Fruit fly (Drosophila melanogaster) whole organism, embryonic: Measurements from ENCODE around the gene Mon1.

Experiments
- ATbp ChIP-seq: fragments of 200-800 bp; sonication (Bioruptor generic); optimal IDR thresholded peaks from 2 replicates; lab custom pipeline; 2017; ENCODE audit warnings: missing biosample characterization, mild to moderate bottlenecking, missing genetic modification characterization, missing genetic modification reagents
- BEAF-32 ChIP-seq: fragments of 200-800 bp; sonication (Bioruptor generic); optimal IDR thresholded peaks from 3 replicates; lab custom pipeline; 2017; ENCODE audit warnings: missing biosample characterization, missing genetic modification characterization, mild to moderate bottlenecking, moderate library complexity, missing genetic modification reagents
- Bteb2 ChIP-seq: fragments of 200-800 bp; sonication (Bioruptor generic); optimal IDR thresholded peaks from 2 replicates; lab custom pipeline; 2016; ENCODE audit warnings: missing biosample characterization, missing genetic modification characterization
- C15 ChIP-seq: fragments of 200-800 bp; sonication (Bioruptor generic); IDR thresholded peaks from 3 replicates; pipeline ENCODE4 v1.3.6; 2022; ENCODE audit warnings: missing biosample characterization, missing genetic modification characterization
- CG10267 ChIP-seq: fragments of 200-800 bp; sonication (Bioruptor generic); optimal IDR thresholded peaks from 2 replicates; lab custom pipeline; 2018; ENCODE audit warnings: missing biosample characterization, mild to moderate bottlenecking, missing genetic modification characterization, moderate library complexity
- CG10543 ChIP-seq: fragments of 200-800 bp; sonication (Bioruptor generic); optimal IDR thresholded peaks from 3 replicates; lab custom pipeline; 2017; ENCODE audit warnings: missing biosample characterization, mild to moderate bottlenecking, missing genetic modification characterization, moderate library complexity
- CG12155 ChIP-seq: fragments of 200-800 bp; sonication (Bioruptor generic); optimal IDR thresholded peaks from 3 replicates; lab custom pipeline; 2016; ENCODE audit warnings: missing biosample characterization, missing genetic modification characterization
- CG13775 ChIP-seq: fragments of 200-800 bp; sonication (Bioruptor generic); optimal IDR thresholded peaks from 3 replicates; lab custom pipeline; 2017; ENCODE audit warnings: missing biosample characterization, mild to moderate bottlenecking, missing genetic modification characterization
- CG13894 ChIP-seq: fragments of 200-800 bp; sonication (Bioruptor generic); optimal IDR thresholded peaks from 3 replicates; lab custom pipeline; 2018; ENCODE audit warnings: missing biosample characterization, mild to moderate bottlenecking, missing genetic modification characterization, moderate library complexity
- CG1647 ChIP-seq: fragments of 200-800 bp; sonication (Bioruptor generic); optimal IDR thresholded peaks from 3 replicates; lab custom pipeline; 2016; ENCODE audit warnings: missing biosample characterization, missing genetic modification characterization
- CG17361 ChIP-seq: fragments of 200-800 bp; sonication (Bioruptor generic); IDR thresholded peaks from 3 replicates; pipeline ENCODE4 v1.3.6; 2022; ENCODE audit warnings: missing biosample characterization, missing genetic modification characterization
- CG17912 ChIP-seq: fragments of 200-800 bp; sonication (Bioruptor generic); optimal IDR thresholded peaks from 2 replicates; lab custom pipeline; 2018; ENCODE audit warnings: missing biosample characterization, mild to moderate bottlenecking, missing genetic modification characterization
- CG18476 ChIP-seq: fragments of 200-800 bp; sonication (Bioruptor generic); optimal IDR thresholded peaks from 2 replicates; lab custom pipeline; 2016; ENCODE audit warnings: missing biosample characterization, mild to moderate bottlenecking, missing genetic modification characterization
- CG30403 ChIP-seq: fragments of 200-800 bp; sonication (Bioruptor generic); optimal IDR thresholded peaks from 3 replicates; lab custom pipeline; 2016; ENCODE audit warnings: missing biosample characterization, missing genetic modification characterization
- CG3847 ChIP-seq: fragments of 200-800 bp; sonication (Bioruptor generic); IDR thresholded peaks from 2 replicates; pipeline ENCODE4 v1.3.6; 2022; ENCODE audit warnings: missing biosample characterization, missing genetic modification characterization
- CG4328 ChIP-seq: fragments of 200-800 bp; sonication (Bioruptor generic); optimal IDR thresholded peaks from 3 replicates; lab custom pipeline; 2017; ENCODE audit warnings: missing biosample characterization, missing genetic modification reagents, missing genetic modification characterization
- CG4424 ChIP-seq: fragments of 200-800 bp; sonication (Bioruptor generic); optimal IDR thresholded peaks from 3 replicates; lab custom pipeline; 2016; ENCODE audit warnings: missing biosample characterization, missing genetic modification characterization
- CG4707 ChIP-seq: fragments of 200-800 bp; sonication (Bioruptor generic); optimal IDR thresholded peaks from 2 replicates; lab custom pipeline; 2018; ENCODE audit warnings: missing biosample characterization, mild to moderate bottlenecking, missing genetic modification characterization, moderate library complexity
- CG6272 ChIP-seq: fragments of 200-800 bp; sonication (Bioruptor generic); IDR thresholded peaks from 2 replicates; pipeline ENCODE4 v1.3.6; 2022; ENCODE audit warnings: missing biosample characterization, missing genetic modification characterization
- CG6689 ChIP-seq: fragments of 200-800 bp; sonication (Bioruptor generic); IDR thresholded peaks from 2 replicates; pipeline ENCODE4 v1.3.6; 2022; ENCODE audit warnings: missing biosample characterization, missing genetic modification characterization
- CG7745 ChIP-seq: fragments of 200-800 bp; sonication (Bioruptor generic); optimal IDR thresholded peaks from 2 replicates; lab custom pipeline; 2018; ENCODE audit warnings: missing biosample characterization, mild to moderate bottlenecking, missing genetic modification characterization, moderate library complexity
- CG7928 ChIP-seq: fragments of 200-800 bp; sonication (Bioruptor generic); optimal IDR thresholded peaks from 2 replicates; lab custom pipeline; 2017; ENCODE audit warnings: missing biosample characterization, mild to moderate bottlenecking, missing genetic modification characterization
- CG8924 ChIP-seq: fragments of 200-800 bp; optimal IDR thresholded peaks from 3 replicates; lab custom pipeline; 2019; ENCODE audit warnings: missing biosample characterization, mild to moderate bottlenecking, missing genetic modification characterization, moderate library complexity
- CG8944 ChIP-seq: fragments of 200-800 bp; sonication (Bioruptor generic); optimal IDR thresholded peaks from 3 replicates; lab custom pipeline; 2016; ENCODE audit warnings: missing biosample characterization, missing genetic modification characterization
- CG9797 ChIP-seq: fragments of 200-800 bp; sonication (Bioruptor generic); optimal IDR thresholded peaks from 3 replicates; lab custom pipeline; 2018; ENCODE audit warnings: missing biosample characterization, mild to moderate bottlenecking, missing genetic modification characterization
- CG9876 ChIP-seq: fragments of 200-800 bp; sonication (Bioruptor generic); optimal IDR thresholded peaks from 2 replicates; lab custom pipeline; 2016; ENCODE audit warnings: missing biosample characterization, missing genetic modification characterization
- D19A ChIP-seq: fragments of 200-800 bp; optimal IDR thresholded peaks from 3 replicates; lab custom pipeline; 2019; ENCODE audit warnings: missing biosample characterization, mild to moderate bottlenecking, missing genetic modification characterization, moderate library complexity
- Deaf1 ChIP-seq: fragments of 200-800 bp; optimal IDR thresholded peaks from 3 replicates; lab custom pipeline; 2019; ENCODE audit warnings: missing biosample characterization, mild to moderate bottlenecking, missing genetic modification characterization, moderate library complexity
- Eip74EF ChIP-seq, 2 experiments: fragments of 200-800 bp in 1 of 2; fragments of >200 bp in 1 of 2; sonication (Bioruptor generic) in 1 of 2; optimal IDR thresholded peaks; 2 replicates each; lab custom pipeline; 2017 to 2019; ENCODE audit warnings: missing biosample characterization in 2 of 2, missing genetic modification characterization in 2 of 2, mild to moderate bottlenecking in 1 of 2, moderate library complexity in 1 of 2
- Med ChIP-seq: fragments of 200-800 bp; sonication (Bioruptor generic); peaks from one replicate; lab custom pipeline; 2016; ENCODE audit warnings: missing biosample characterization, missing genetic modification characterization, mild to moderate bottlenecking, inconsistent platforms, moderate library complexity
- Stat92E ChIP-seq, 3 experiments: fragments of >200 bp in 2 of 3; fragments of 200-800 bp in 1 of 3; sonication (Bioruptor generic) in 1 of 3; optimal IDR thresholded peaks; 2 replicates each; lab custom pipeline; 2017 to 2019; ENCODE audit warnings: missing biosample characterization in 3 of 3, missing genetic modification characterization in 3 of 3, mild to moderate bottlenecking in 1 of 3, moderate library complexity in 1 of 3
- al ChIP-seq: fragments of 200-800 bp; sonication (Bioruptor generic); IDR thresholded peaks from 2 replicates; pipeline ENCODE4 v1.3.6; 2022; ENCODE audit warnings: missing biosample characterization, missing genetic modification characterization
- btn ChIP-seq: fragments of 200-800 bp; sonication (Bioruptor generic); optimal IDR thresholded peaks from 2 replicates; lab custom pipeline; 2016; ENCODE audit warnings: missing biosample characterization, missing genetic modification characterization
- cg ChIP-seq: fragments of 200-800 bp; sonication (Bioruptor generic); optimal IDR thresholded peaks from 3 replicates; lab custom pipeline; 2019; ENCODE audit warnings: missing biosample characterization, mild to moderate bottlenecking, missing genetic modification characterization, moderate library complexity
- corto ChIP-seq: fragments of 200-800 bp; sonication (Bioruptor generic); optimal IDR thresholded peaks from 2 replicates; lab custom pipeline; 2016; ENCODE audit warnings: missing biosample characterization, mild to moderate bottlenecking, missing genetic modification characterization, moderate library complexity
- croc ChIP-seq: fragments of 200-800 bp; sonication (Bioruptor generic); conservative IDR thresholded peaks from 3 replicates; pipeline ENCODE4 v1.3.6; 2022; ENCODE audit warnings: missing biosample characterization, missing genetic modification characterization
- dysf ChIP-seq: fragments of 200-800 bp; sonication (Bioruptor generic); IDR thresholded peaks from 3 replicates; pipeline ENCODE4 v1.3.6; 2022; ENCODE audit warnings: missing biosample characterization, missing genetic modification characterization
- fu2 ChIP-seq: fragments of 200-800 bp; sonication (Bioruptor generic); optimal IDR thresholded peaks from 2 replicates; lab custom pipeline; 2016; ENCODE audit warnings: missing biosample characterization, missing genetic modification characterization
- gro ChIP-seq: fragments of 200-800 bp; sonication (Bioruptor generic); optimal IDR thresholded peaks from 2 replicates; lab custom pipeline; 2016; ENCODE audit warnings: missing biosample characterization, missing genetic modification characterization
- hb ChIP-seq: fragments of 200-800 bp; sonication (Bioruptor generic); IDR thresholded peaks from 3 replicates; pipeline ENCODE4 v1.3.6; 2022; ENCODE audit warnings: missing biosample characterization, missing genetic modification characterization; ENCODE audit not compliant: partially characterized antibody
- odd ChIP-seq: fragments of 200-800 bp; sonication (Bioruptor generic); optimal IDR thresholded peaks from 2 replicates; lab custom pipeline; 2017; ENCODE audit warnings: missing biosample characterization, mild to moderate bottlenecking, missing genetic modification characterization
- pan ChIP-seq, 4 experiments: fragments of >200 bp in 3 of 4; fragments of 200-800 bp in 1 of 4; sonication (Bioruptor generic) in 1 of 4; optimal IDR thresholded peaks in 3 of 4; IDR thresholded peaks in 1 of 4; 2 replicates each; pipeline versions ENCODE4 v1.3.6 to Lab custom; 2017 to 2022; ENCODE audit warnings: missing biosample characterization in 2 of 4, missing genetic modification characterization in 2 of 4, mixed read lengths in 1 of 4
- pho ChIP-seq: fragments of 200-800 bp; sonication (Bioruptor generic); optimal IDR thresholded peaks from 2 replicates; lab custom pipeline; 2016; ENCODE audit warnings: missing biosample characterization, missing genetic modification characterization
- sob ChIP-seq: fragments of 200-800 bp; sonication (Bioruptor generic); IDR thresholded peaks from 2 replicates; pipeline ENCODE4 v1.3.6; 2022; ENCODE audit warnings: missing biosample characterization, missing genetic modification characterization
- sr ChIP-seq: fragments of 200-800 bp; sonication (Bioruptor generic); IDR thresholded peaks from 3 replicates; pipeline ENCODE4 v1.3.6; 2022; ENCODE audit warnings: missing biosample characterization, missing genetic modification characterization
- tap ChIP-seq: fragments of 200-800 bp; optimal IDR thresholded peaks from 3 replicates; lab custom pipeline; 2019; ENCODE audit warnings: missing biosample characterization, mild to moderate bottlenecking, missing genetic modification characterization, moderate library complexity
- usp ChIP-seq: fragments of >200 bp; optimal IDR thresholded peaks from 2 replicates; lab custom pipeline; 2017; ENCODE audit warnings: missing biosample characterization, missing genetic modification characterization
- zen ChIP-seq: fragments of 200-800 bp; sonication (Bioruptor generic); optimal IDR thresholded peaks from 3 replicates; lab custom pipeline; 2018; ENCODE audit warnings: missing biosample characterization, mild to moderate bottlenecking, missing genetic modification characterization, moderate library complexity

Mon1 gene

DNA sequence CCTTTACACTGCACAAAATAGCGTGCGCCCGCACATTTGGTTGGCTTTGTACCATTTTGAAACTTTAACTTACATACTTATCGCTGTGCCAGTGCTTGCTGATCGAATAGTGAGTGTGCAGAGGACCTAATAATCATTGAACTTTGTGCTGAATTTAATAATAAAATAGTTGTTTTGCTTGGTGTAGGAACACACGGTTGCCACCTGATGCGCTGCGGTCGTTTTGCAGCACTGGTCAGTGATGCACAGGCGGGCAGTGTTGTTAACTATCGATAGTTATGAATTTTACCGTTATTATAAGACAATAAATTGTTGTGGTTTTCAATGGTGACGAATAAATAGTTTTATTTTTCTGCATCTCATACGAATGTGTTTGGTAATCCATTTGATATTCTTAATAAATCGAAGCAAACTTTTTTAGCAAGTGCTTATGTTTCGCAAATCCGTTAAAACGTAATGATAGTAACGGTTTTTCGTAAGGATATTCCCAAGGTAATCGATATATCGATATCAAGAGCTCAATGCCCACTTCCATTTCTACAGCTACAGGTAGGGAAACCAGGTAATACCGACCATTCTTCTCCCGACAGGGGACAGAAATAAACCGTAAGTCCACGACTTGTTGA, 12.6 kb upstream of the Mon1 start, which contains the start of the genes tank and CG12194 (continued):
- TF ChIP-seq gro (peak; percentile 98), CG1647 (GFP tag; lab: Kevin White, UChicago) (peak; percentile 99), CG6272 (GFP tag; lab: Robert Waterston, UW) (peak; percentile 99), sr (peak; percentile 99), CG13775 (GFP tag; lab: Kevin White, UChicago) (peak; percentile 99), CG9797 (GFP tag; lab: Kevin White, UChicago) (peak; percentile 73), sob (GFP tag; lab: Robert Waterston, UW) (peak; percentile 99), Stat92E (GFP tag; optimal IDR thresholded peaks at IDR 0.05; lab: Kevin White, UChicago) (peak in 1 of 3 experiments; percentile 81), CG3847 (GFP tag; lab: Robert Waterston, UW) (peak; percentile 99), CG4707 (GFP tag; lab: Kevin White, UChicago) (peak; percentile 96), CG17361 (GFP tag; lab: Robert Waterston, UW) (peak; percentile 98), croc (GFP tag; lab: Robert Waterston, UW) (peak; percentile 99), zen (tag; lab: Kevin White, UChicago) (peak; percentile 98), btn (GFP tag; lab: Kevin White, UChicago) (peak; percentile 99), hb (GFP tag; lab: Robert Waterston, UW) (peak; percentile 29; the same call in 1 of the 3 replicates), CG18476 (GFP tag; lab: Kevin White, UChicago) (peak; percentile 98), BEAF-32 (GFP tag; lab: Kevin White, UChicago) (peak; percentile 91), CG13894 (tag; lab: Kevin White, UChicago) (peak; percentile 84), CG8924 (tag; lab: Kevin White, UChicago) (peak; percentile 98), dysf (GFP tag; lab: Robert Waterston, UW) (peak; percentile 99), CG4424 (peak; percentile 99), D19A (peak; percentile 95), C15 (GFP tag; lab: Robert Waterston, UW) (peak; percentile 98), CG4328 (GFP tag; lab: Kevin White, UChicago) (peak; percentile 85), CG10267 (tag; lab: Kevin White, UChicago) (peak; percentile 96), tap (tag; lab: Kevin White, UChicago) (peak; percentile 98), CG6689 (peak; percentile 99), CG7928 (peak; percentile 82), usp (GFP tag; lab: Kevin White, UChicago) (no peak), Med (GFP tag; lab: Kevin White, UChicago) (peak; percentile 100), cg (GFP tag; lab: Kevin White, UChicago) (no peak), CG17912 (GFP tag; lab: Kevin White, UChicago) (peak; percentile 90), CG7745 (peak; percentile 74), al (GFP tag; lab: Robert Waterston, UW) (peak; percentile 98), pan (optimal IDR thresholded peaks at IDR 0.05; lab: Kevin White, UChicago) (no peak), pan (GFP tag; optimal IDR thresholded peaks at IDR 0.05 in 1 of 2, IDR thresholded peaks at IDR 0.05 in 1 of 2) (peak in 1 of 2 experiments; percentile 100), CG10543 (GFP tag; lab: Kevin White, UChicago) (peak; percentile 81), CG12155 (GFP tag; lab: Kevin White, UChicago) (peak; percentile 98), odd (peak; percentile 96), CG30403 (peak; percentile 99), corto (GFP tag; lab: Kevin White, UChicago) (peak; percentile 96), fu2 (GFP tag; lab: Kevin White, UChicago) (peak; percentile 99), ATbp (GFP tag; lab: Kevin White, UChicago) (peak; percentile 99), CG9876 (GFP tag; lab: Kevin White, UChicago) (peak; percentile 98), Bteb2 (peak; percentile 99), Eip74EF (GFP tag; optimal IDR thresholded peaks at IDR 0.05; lab: Kevin White, UChicago) (peak in 1 of 2 experiments; percentile 96), Deaf1 (peak; percentile 87), pho (GFP tag; lab: Kevin White, UChicago) (peak; percentile 99), CG8944 (peak; percentile 99)
